Worm (Caenorhabditis elegans): ENCODE data around the gene F40F8.12.
A peak's percentile ranks its signal among the peaks of the same experiment; 100 is the strongest.

F40F8.12 gene

DNA sequence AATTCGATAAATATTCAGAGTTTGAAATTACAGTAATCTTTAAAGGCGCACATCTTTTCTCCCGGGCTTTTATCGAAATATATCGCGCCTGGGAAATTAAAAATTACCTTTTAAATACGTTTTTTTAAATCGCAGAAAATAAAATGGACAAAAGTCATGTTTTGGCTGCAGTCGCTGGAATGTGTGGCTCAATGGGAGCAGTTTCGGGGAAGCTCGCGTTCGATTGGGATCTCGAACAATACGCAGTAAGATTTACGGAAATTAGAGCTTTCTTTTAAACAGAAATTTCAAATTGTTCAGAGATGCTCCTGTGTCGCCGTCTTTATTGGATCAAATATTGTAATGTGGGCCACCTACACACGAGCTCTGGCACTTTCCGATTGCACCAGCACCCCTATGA, at the start of gene F40F8.12:
Gene F40F8.12 (plus strand): TSS at position 301 of the 400 bp plus-strand sequence.
- no peak for TF ChIP-seq ham-2 (GFP tag; optimal IDR thresholded peaks at IDR 0.05)

DNA sequence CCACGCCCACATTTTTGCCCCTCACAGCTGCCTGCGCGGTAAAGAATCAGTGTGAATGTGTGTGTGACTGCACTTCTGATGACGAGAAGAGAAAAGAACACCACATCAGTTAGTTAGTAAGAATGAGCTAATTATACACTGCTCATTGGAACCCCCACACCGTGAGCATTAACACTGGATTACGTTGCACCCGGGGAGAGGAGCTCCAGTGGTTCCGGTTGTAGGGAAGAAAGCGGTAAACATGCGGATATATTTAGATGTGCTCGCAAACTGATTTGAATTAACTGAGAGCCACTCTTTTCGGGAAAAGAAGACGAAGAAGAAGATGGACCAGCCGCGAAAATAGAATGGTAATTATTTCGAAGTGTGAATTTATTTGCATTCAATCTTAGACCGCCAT, 42.8 kb upstream of the F40F8.12 start:
- TF ChIP-seq blmp-1 (tag; optimal IDR thresholded peaks at IDR 0.05) = no peak
- TF ChIP-seq elt-1 (tag; optimal IDR thresholded peaks at IDR 0.05; ENCODE audit: borderline replicate concordance, insufficient read depth) = no peak
- no peak for TF ChIP-seq pha-4 (tag; optimal IDR thresholded peaks at IDR 0.05)
- peak; percentile 63 for TF ChIP-seq ces-1 (GFP tag; optimal IDR thresholded peaks at IDR 0.05)
- no peak for TF ChIP-seq tbx-8 (GFP tag; optimal IDR thresholded peaks at IDR 0.05)
- no peak for TF ChIP-seq ceh-39 (tag; optimal IDR thresholded peaks at IDR 0.05)

DNA sequence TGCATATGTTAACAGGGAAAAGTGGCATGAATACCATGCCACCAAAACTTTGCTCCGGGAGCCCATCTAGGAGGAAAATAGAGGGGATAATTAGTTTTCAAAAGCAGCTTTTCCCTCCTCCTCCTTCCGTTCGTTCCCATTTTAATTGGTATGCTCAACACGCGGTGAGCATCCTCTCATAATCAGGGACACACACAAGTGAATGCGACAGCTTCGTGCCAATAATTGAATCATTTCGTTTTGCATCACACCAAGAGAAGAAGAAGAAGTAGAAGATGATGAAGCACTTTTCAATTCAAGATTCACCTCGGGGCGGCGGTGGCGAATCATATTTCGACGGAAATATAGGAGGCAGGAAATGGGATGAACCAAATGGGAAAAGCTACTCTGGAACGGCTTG, 41.5 kb upstream of the F40F8.12 start:
- TF ChIP-seq mls-2 (tag; optimal IDR thresholded peaks at IDR 0.05) = peak; percentile 30
- TF ChIP-seq mep-1 (tag; optimal IDR thresholded peaks at IDR 0.05) = no peak
- TF ChIP-seq flh-1 (GFP tag; optimal IDR thresholded peaks at IDR 0.05) = no peak
- TF ChIP-seq ces-1 (GFP tag; optimal IDR thresholded peaks at IDR 0.05) = peak; percentile 97

DNA sequence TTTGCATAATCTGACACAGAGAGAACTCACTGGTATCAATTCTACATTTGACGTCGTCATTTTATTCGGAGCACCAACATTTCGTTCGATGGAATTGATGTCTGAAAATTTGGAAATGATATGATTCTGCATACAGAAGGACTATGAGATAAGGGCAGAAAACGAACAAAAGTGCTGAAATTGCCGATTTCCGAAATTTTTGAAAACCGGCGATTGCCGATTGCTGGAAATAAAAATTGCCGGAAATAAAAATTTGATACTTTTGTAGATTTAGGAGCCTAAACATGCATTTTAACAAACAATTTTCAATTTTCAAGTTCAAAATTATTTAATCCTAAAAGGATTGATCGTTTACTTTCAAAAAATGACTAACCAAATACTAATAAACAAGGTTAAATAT, 40.3 kb upstream of the F40F8.12 start, which contains the start of gene unc-53:
Gene unc-53 (minus strand): TSS at position 101 of the 400 bp plus-strand sequence.
- TF ChIP-seq lin-13 (tag; optimal IDR thresholded peaks at IDR 0.05) (no peak), ceh-39 (tag; optimal IDR thresholded peaks at IDR 0.05) (no peak), elt-3 (tag; optimal IDR thresholded peaks at IDR 0.05) (no peak), drap-1 (GFP tag; optimal IDR thresholded peaks at IDR 0.05) (no peak), hlh-1 (tag; optimal IDR thresholded peaks at IDR 0.05) (no peak), unc-39 (tag; optimal IDR thresholded peaks at IDR 0.05) (no peak), nhr-237 (tag; optimal IDR thresholded peaks at IDR 0.05) (no peak), mab-5 (tag; optimal IDR thresholded peaks at IDR 0.05) (no peak), snpc-4 (tag; optimal IDR thresholded peaks at IDR 0.05) (no peak), mep-1 (tag; optimal IDR thresholded peaks at IDR 0.05) (no peak), lsy-2 (tag; optimal IDR thresholded peaks at IDR 0.05) (no peak), sptf-1 (tag; optimal IDR thresholded peaks at IDR 0.05) (no peak), ham-2 (GFP tag; optimal IDR thresholded peaks at IDR 0.05) (no peak), elt-1 (tag; optimal IDR thresholded peaks at IDR 0.05; ENCODE audit: borderline replicate concordance, insufficient read depth) (no peak), ces-1 (GFP tag; optimal IDR thresholded peaks at IDR 0.05) (no peak)

DNA sequence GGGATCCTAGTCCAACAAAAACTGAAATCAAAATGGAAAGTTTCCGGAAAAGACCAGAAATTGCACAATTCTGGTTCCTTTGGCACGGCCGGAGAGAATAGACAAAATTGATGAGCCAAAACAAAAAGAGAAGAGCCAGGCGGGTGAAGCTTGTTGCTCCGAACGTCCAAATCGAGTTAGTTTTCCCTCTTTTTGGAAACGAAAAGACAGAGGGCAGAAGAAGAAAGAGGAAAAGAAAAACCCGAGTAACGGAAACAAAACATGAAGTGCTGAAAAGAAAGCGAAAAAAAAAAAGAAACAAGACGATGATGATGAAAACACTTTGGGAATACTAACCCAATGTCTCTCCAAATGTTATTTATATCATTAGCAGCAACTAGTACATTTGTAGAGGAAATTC, 38.0 kb upstream of the F40F8.12 start:
- TF ChIP-seq M03D4.4 (tag; optimal IDR thresholded peaks at IDR 0.05) (no peak), mep-1 (tag; optimal IDR thresholded peaks at IDR 0.05) (no peak), hlh-1 (tag; optimal IDR thresholded peaks at IDR 0.05) (no peak), ces-1 (GFP tag; optimal IDR thresholded peaks at IDR 0.05) (peak; percentile 87), ham-2 (GFP tag; optimal IDR thresholded peaks at IDR 0.05) (no peak), nhr-76 (tag; optimal IDR thresholded peaks at IDR 0.05) (no peak), nhr-2 (tag; optimal IDR thresholded peaks at IDR 0.05) (no peak), ztf-11 (tag; optimal IDR thresholded peaks at IDR 0.05) (no peak)

DNA sequence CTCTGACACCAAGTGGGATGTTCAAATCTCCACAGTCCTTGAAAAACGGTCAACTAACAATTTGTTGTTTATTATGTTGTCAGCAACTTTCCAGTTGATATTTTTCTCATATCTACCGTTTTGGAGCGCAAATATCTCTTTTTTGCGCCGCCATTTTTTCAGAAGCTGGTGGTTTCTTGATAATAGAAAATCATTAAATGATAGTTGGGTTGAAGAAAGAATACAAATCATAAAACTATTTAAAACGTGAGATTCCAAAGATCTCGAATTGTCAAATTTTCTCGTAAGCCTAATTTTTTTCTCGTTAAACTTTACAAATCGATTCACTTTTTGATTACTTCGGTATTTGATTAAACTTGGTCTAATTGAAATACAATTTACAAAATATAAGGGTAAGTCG, 37.2 kb upstream of the F40F8.12 start, which contains the start of gene rpl-42:
Gene rpl-42 (plus strand): TSS at position 301 of the 400 bp plus-strand sequence.
- TF ChIP-seq blmp-1 (tag; optimal IDR thresholded peaks at IDR 0.05) (no peak), mab-5 (tag; optimal IDR thresholded peaks at IDR 0.05) (no peak), sem-2 (GFP tag; optimal IDR thresholded peaks at IDR 0.05) (no peak), unc-62 (GFP tag; optimal IDR thresholded peaks at IDR 0.05) (no peak)

DNA sequence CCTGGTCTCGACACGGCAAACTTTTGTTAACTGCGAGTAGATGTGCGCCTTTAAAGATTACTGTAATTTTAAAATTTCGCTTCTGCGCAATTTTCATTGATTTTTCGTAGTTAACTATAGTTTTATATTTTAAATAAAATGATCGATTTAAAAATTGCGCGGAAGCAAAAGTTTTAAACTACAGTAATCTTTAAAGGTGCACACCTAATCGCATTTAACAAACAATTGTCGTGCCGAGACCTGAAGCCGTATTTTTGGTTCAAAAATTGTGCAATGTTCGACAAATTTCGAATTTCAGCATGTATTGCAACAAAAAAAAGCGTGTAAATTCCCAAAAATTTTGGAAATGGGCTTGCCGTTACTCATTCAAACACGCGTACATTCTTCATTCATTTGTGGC, 35.2 kb upstream of the F40F8.12 start:
- no peak for TF ChIP-seq sptf-1 (tag; optimal IDR thresholded peaks at IDR 0.05)
- TF ChIP-seq tbx-8 (GFP tag; optimal IDR thresholded peaks at IDR 0.05) = no peak
- no peak for TF ChIP-seq ceh-39 (tag; optimal IDR thresholded peaks at IDR 0.05)
- TF ChIP-seq unc-39 (tag; optimal IDR thresholded peaks at IDR 0.05) = no peak
- no peak for TF ChIP-seq nhr-76 (tag; optimal IDR thresholded peaks at IDR 0.05)
- no peak for TF ChIP-seq zip-8 (tag; optimal IDR thresholded peaks at IDR 0.05)
- no peak for TF ChIP-seq pha-4 (tag; optimal IDR thresholded peaks at IDR 0.05)
- TF ChIP-seq elt-3 (tag; optimal IDR thresholded peaks at IDR 0.05) = no peak
- no peak for TF ChIP-seq unc-62 (GFP tag; optimal IDR thresholded peaks at IDR 0.05)
- no peak for TF ChIP-seq cnd-1 (tag; optimal IDR thresholded peaks at IDR 0.05)
- no peak for TF ChIP-seq lin-32 (GFP tag; optimal IDR thresholded peaks at IDR 0.05)
- no peak for TF ChIP-seq M03D4.4 (tag; optimal IDR thresholded peaks at IDR 0.05)
- TF ChIP-seq ceh-83 (GFP tag; optimal IDR thresholded peaks at IDR 0.05) = no peak
- TF ChIP-seq bed-3 (GFP tag; optimal IDR thresholded peaks at IDR 0.05) = no peak
- no peak for TF ChIP-seq mls-2 (tag; optimal IDR thresholded peaks at IDR 0.05)
- TF ChIP-seq hlh-1 (tag; optimal IDR thresholded peaks at IDR 0.05) = no peak
- no peak for TF ChIP-seq ztf-11 (tag; optimal IDR thresholded peaks at IDR 0.05)
- TF ChIP-seq lsy-2 (tag; optimal IDR thresholded peaks at IDR 0.05) = no peak
- TF ChIP-seq flh-1 (GFP tag; optimal IDR thresholded peaks at IDR 0.05) = no peak
- no peak for TF ChIP-seq blmp-1 (tag; optimal IDR thresholded peaks at IDR 0.05)

Measured in whole organism, mixed stage, embryonic.